Fruit fly (Drosophila melanogaster) whole organism, embryonic: Measurements from ENCODE around the gene CG12659.

Experiments
- B-H1 ChIP-seq: fragments of 200-800 bp; sonication (Bioruptor generic); IDR thresholded peaks from 3 replicates; pipeline ENCODE4 v1.3.6; 2022; ENCODE audit warnings: missing biosample characterization, missing genetic modification characterization
- CG10147 ChIP-seq: fragments of 200-800 bp; sonication (Bioruptor generic); optimal IDR thresholded peaks from 2 replicates; lab custom pipeline; 2019; ENCODE audit warnings: missing biosample characterization, mild to moderate bottlenecking, missing genetic modification characterization, moderate library complexity
- CG10274 ChIP-seq: fragments of 200-800 bp; sonication (Bioruptor generic); optimal IDR thresholded peaks from 3 replicates; lab custom pipeline; 2017; ENCODE audit warnings: missing biosample characterization, mild to moderate bottlenecking, missing genetic modification characterization
- CG11560 ChIP-seq: fragments of 200-800 bp; sonication (Bioruptor generic); IDR thresholded peaks from 3 replicates; pipeline ENCODE4 v1.3.6; 2022; ENCODE audit warnings: missing biosample characterization, missing genetic modification characterization
- CG12659 ChIP-seq: fragments of 200-800 bp; sonication (Bioruptor generic); optimal IDR thresholded peaks from 3 replicates; lab custom pipeline; 2017; ENCODE audit warnings: mild to moderate bottlenecking, missing biosample characterization, missing genetic modification reagents, missing genetic modification characterization
- CG14050 ChIP-seq: fragments of 200-800 bp; sonication (Bioruptor generic); IDR thresholded peaks from 3 replicates; pipeline ENCODE4 v1.3.6; 2022; ENCODE audit warnings: missing biosample characterization, missing genetic modification characterization
- CG14965 ChIP-seq: fragments of 200-800 bp; sonication (Bioruptor generic); optimal IDR thresholded peaks from 2 replicates; lab custom pipeline; 2016; ENCODE audit warnings: missing biosample characterization, missing genetic modification characterization, borderline replicate concordance
- CG17186 ChIP-seq: fragments of 200-800 bp; sonication (Bioruptor generic); optimal IDR thresholded peaks from 3 replicates; lab custom pipeline; 2017; ENCODE audit warnings: missing biosample characterization, missing genetic modification reagents, missing genetic modification characterization
- CG17912 ChIP-seq: fragments of 200-800 bp; sonication (Bioruptor generic); optimal IDR thresholded peaks from 2 replicates; lab custom pipeline; 2018; ENCODE audit warnings: missing biosample characterization, mild to moderate bottlenecking, missing genetic modification characterization
- CG18011 ChIP-seq: fragments of 200-800 bp; sonication (Bioruptor generic); optimal IDR thresholded peaks from 2 replicates; lab custom pipeline; 2017; ENCODE audit warnings: missing biosample characterization, missing genetic modification characterization, mild to moderate bottlenecking, moderate library complexity, missing genotype
- CG18262 ChIP-seq: fragments of 200-800 bp; optimal IDR thresholded peaks from 3 replicates; lab custom pipeline; 2019; ENCODE audit warnings: missing biosample characterization, mild to moderate bottlenecking, missing genetic modification characterization, moderate library complexity
- CG18476 ChIP-seq: fragments of 200-800 bp; sonication (Bioruptor generic); optimal IDR thresholded peaks from 2 replicates; lab custom pipeline; 2016; ENCODE audit warnings: missing biosample characterization, mild to moderate bottlenecking, missing genetic modification characterization
- CG2678 ChIP-seq: fragments of 200-800 bp; sonication (Bioruptor generic); optimal IDR thresholded peaks from 3 replicates; lab custom pipeline; 2019; ENCODE audit warnings: missing biosample characterization, mild to moderate bottlenecking, missing genetic modification characterization, moderate library complexity
- CG31441 ChIP-seq: fragments of 200-800 bp; sonication (Bioruptor generic); IDR thresholded peaks from 2 replicates; pipeline ENCODE4 v1.3.6; 2022; ENCODE audit warnings: missing biosample characterization, missing genetic modification characterization
- CG34224 ChIP-seq: fragments of 200-800 bp; sonication (Bioruptor generic); IDR thresholded peaks from 3 replicates; pipeline ENCODE4 v1.3.6; 2022; ENCODE audit warnings: missing biosample characterization, missing genetic modification characterization; ENCODE audit not compliant: partially characterized antibody
- CG6683 ChIP-seq: fragments of 200-800 bp; sonication (Bioruptor generic); optimal IDR thresholded peaks from 2 replicates; lab custom pipeline; 2017; ENCODE audit warnings: missing biosample characterization, mild to moderate bottlenecking, missing genetic modification characterization, missing genetic modification reagents
- CG9817 ChIP-seq: fragments of 200-800 bp; sonication (Bioruptor generic); optimal IDR thresholded peaks from 2 replicates; lab custom pipeline; 2018; ENCODE audit warnings: missing biosample characterization, mild to moderate bottlenecking, missing genetic modification characterization, moderate library complexity
- CG9876 ChIP-seq: fragments of 200-800 bp; sonication (Bioruptor generic); optimal IDR thresholded peaks from 2 replicates; lab custom pipeline; 2016; ENCODE audit warnings: missing biosample characterization, missing genetic modification characterization
- E2f2 ChIP-seq: fragments of 200-800 bp; sonication (Bioruptor generic); IDR thresholded peaks from 2 replicates; pipeline ENCODE4 v1.3.6; 2022; ENCODE audit warnings: missing biosample characterization, missing genetic modification characterization
- Ets97D ChIP-seq: fragments of 200-800 bp; sonication (Bioruptor generic); optimal IDR thresholded peaks from 3 replicates; lab custom pipeline; 2016; ENCODE audit warnings: missing biosample characterization, missing genetic modification characterization
- GATAe ChIP-seq: fragments of 200-800 bp; sonication (Bioruptor generic); conservative IDR thresholded peaks from 2 replicates; pipeline ENCODE4 v1.3.6; 2022; ENCODE audit warnings: missing biosample characterization, missing genetic modification characterization
- H2.0 ChIP-seq: fragments of 200-800 bp; sonication (Bioruptor generic); IDR thresholded peaks from 2 replicates; pipeline ENCODE4 v1.3.6; 2022; ENCODE audit warnings: missing biosample characterization, missing genetic modification characterization
- HLH4C ChIP-seq: fragments of 200-800 bp; sonication (Bioruptor generic); IDR thresholded peaks from 3 replicates; pipeline ENCODE4 v1.3.6; 2022; ENCODE audit warnings: missing biosample characterization, missing genetic modification characterization; ENCODE audit not compliant: partially characterized antibody
- Myb ChIP-seq: fragments of 200-800 bp; sonication (Bioruptor generic); optimal IDR thresholded peaks from 2 replicates; lab custom pipeline; 2016; ENCODE audit warnings: missing biosample characterization, missing genetic modification characterization
- NFAT ChIP-seq: fragments of 200-800 bp; sonication (Bioruptor generic); IDR thresholded peaks from 2 replicates; pipeline ENCODE4 v1.3.6; 2022; ENCODE audit warnings: missing biosample characterization, missing genetic modification characterization
- Optix ChIP-seq: fragments of 200-800 bp; sonication (Bioruptor generic); IDR thresholded peaks from 3 replicates; pipeline ENCODE4 v1.3.6; 2022; ENCODE audit warnings: missing biosample characterization, missing genetic modification characterization
- Sox100B ChIP-seq: fragments of 200-800 bp; sonication (Bioruptor generic); optimal IDR thresholded peaks from 3 replicates; lab custom pipeline; 2018; ENCODE audit warnings: missing biosample characterization, mild to moderate bottlenecking, missing genetic modification characterization
- Sox102F ChIP-seq: fragments of 200-800 bp; sonication (Bioruptor generic); optimal IDR thresholded peaks from 2 replicates; lab custom pipeline; 2018; ENCODE audit warnings: missing biosample characterization, mild to moderate bottlenecking, missing genetic modification characterization, moderate library complexity
- amos ChIP-seq: fragments of 200-800 bp; sonication (Bioruptor generic); IDR thresholded peaks from 2 replicates; pipeline ENCODE4 v1.3.6; 2022; ENCODE audit warnings: missing biosample characterization, missing genetic modification characterization; ENCODE audit not compliant: partially characterized antibody
- ase ChIP-seq: fragments of 200-800 bp; sonication (Bioruptor generic); IDR thresholded peaks from 3 replicates; pipeline ENCODE4 v1.3.6; 2022; ENCODE audit warnings: missing biosample characterization, missing genetic modification characterization
- chif ChIP-seq, 2 experiments: fragments of 200-800 bp; sonication (Bioruptor generic); optimal IDR thresholded peaks; 3 replicates each; lab custom pipeline; 2016; ENCODE audit warnings: missing biosample characterization in 2 of 2, missing genetic modification characterization in 2 of 2
- dan ChIP-seq: fragments of 200-800 bp; sonication (Bioruptor generic); IDR thresholded peaks from 2 replicates; pipeline ENCODE4 v1.3.6; 2022; ENCODE audit warnings: missing biosample characterization, missing genetic modification characterization
- dmrt11E ChIP-seq: fragments of 200-800 bp; sonication (Bioruptor generic); optimal IDR thresholded peaks from 3 replicates; lab custom pipeline; 2018; ENCODE audit warnings: missing biosample characterization, mild to moderate bottlenecking, missing genetic modification characterization, moderate library complexity
- eve ChIP-seq, 2 experiments: fragments of >200 bp; optimal IDR thresholded peaks; 2 replicates each; lab custom pipeline; 2017; ENCODE audit warnings: missing biosample characterization in 2 of 2, missing genetic modification characterization in 2 of 2
- exex ChIP-seq: fragments of 200-800 bp; sonication (Bioruptor generic); optimal IDR thresholded peaks from 4 replicates; lab custom pipeline; 2018; ENCODE audit warnings: missing biosample characterization, mild to moderate bottlenecking, missing genetic modification characterization, moderate library complexity
- fd102C ChIP-seq: fragments of 200-800 bp; sonication (Bioruptor generic); optimal IDR thresholded peaks from 2 replicates; lab custom pipeline; 2018; ENCODE audit warnings: missing biosample characterization, mild to moderate bottlenecking, missing genetic modification characterization, moderate library complexity
- fd96Cb ChIP-seq: fragments of 200-800 bp; sonication (Bioruptor generic); optimal IDR thresholded peaks from 2 replicates; lab custom pipeline; 2018; ENCODE audit warnings: missing biosample characterization, mild to moderate bottlenecking, missing genetic modification characterization, moderate library complexity
- fu2 ChIP-seq: fragments of 200-800 bp; sonication (Bioruptor generic); optimal IDR thresholded peaks from 2 replicates; lab custom pipeline; 2016; ENCODE audit warnings: missing biosample characterization, missing genetic modification characterization
- gro ChIP-seq: fragments of 200-800 bp; sonication (Bioruptor generic); optimal IDR thresholded peaks from 2 replicates; lab custom pipeline; 2016; ENCODE audit warnings: missing biosample characterization, missing genetic modification characterization
- gsb-n ChIP-seq: fragments of 200-800 bp; sonication (Bioruptor generic); optimal IDR thresholded peaks from 3 replicates; lab custom pipeline; 2018; ENCODE audit warnings: missing biosample characterization, mild to moderate bottlenecking, missing genetic modification characterization
- pfk ChIP-seq: fragments of 200-800 bp; sonication (Bioruptor generic); optimal IDR thresholded peaks from 2 replicates; lab custom pipeline; 2018; ENCODE audit warnings: missing biosample characterization, mild to moderate bottlenecking, missing genetic modification characterization, moderate library complexity
- scrt ChIP-seq: fragments of 200-800 bp; sonication (Bioruptor generic); optimal IDR thresholded peaks from 2 replicates; lab custom pipeline; 2018; ENCODE audit warnings: missing biosample characterization, mild to moderate bottlenecking, missing genetic modification characterization, moderate library complexity
- sna ChIP-seq: fragments of 200-800 bp; sonication (Bioruptor generic); IDR thresholded peaks from 2 replicates; pipeline ENCODE4 v1.3.6; 2022; ENCODE audit warnings: missing biosample characterization, missing genetic modification characterization; ENCODE audit not compliant: partially characterized antibody
- tin ChIP-seq: fragments of 200-800 bp; sonication (Bioruptor generic); optimal IDR thresholded peaks from 3 replicates; lab custom pipeline; 2016; ENCODE audit warnings: missing biosample characterization, missing genetic modification characterization
- trh ChIP-seq: fragments of 200-800 bp; sonication (Bioruptor generic); optimal IDR thresholded peaks from 2 replicates; lab custom pipeline; 2016; ENCODE audit warnings: missing biosample characterization, missing genetic modification characterization
- vfl ChIP-seq: fragments of 200-800 bp; sonication (Bioruptor generic); optimal IDR thresholded peaks from 2 replicates; lab custom pipeline; 2016; ENCODE audit warnings: missing biosample characterization, missing genetic modification characterization
- zf30C ChIP-seq: fragments of 200-800 bp; sonication (Bioruptor generic); optimal IDR thresholded peaks from 3 replicates; lab custom pipeline; 2018; ENCODE audit warnings: missing biosample characterization, mild to moderate bottlenecking, missing genetic modification characterization

The CG12659 gene

dm6 chrX:8561404-8562397 is 29.8 kb downstream of the CG12659 start (continued):
- TF ChIP-seq amos (peak; percentile 54; the same call in 1 of the 2 replicates), CG14965 (no peak), CG10147 (no peak), HLH4C (GFP tag; lab: Robert Waterston, UW) (peak; percentile 63; the same call in 1 of the 3 replicates), Optix (GFP tag; lab: Robert Waterston, UW) (no peak), eve (GFP tag; optimal IDR thresholded peaks at IDR 0.05; lab: Kevin White, UChicago) (no peak), exex (peak; percentile 51), CG18262 (no peak), CG12659 (GFP tag; lab: Kevin White, UChicago) (peak; percentile 54), sna (0 out of 2 replicates have a peak, but pooled peaks have one; percentile 20), CG6683 (GFP tag; lab: Kevin White, UChicago) (no peak), chif (GFP tag; optimal IDR thresholded peaks at IDR 0.05; lab: Kevin White, UChicago) (peak; percentile 35 to 38), CG9817 (tag; lab: Kevin White, UChicago) (no peak), Ets97D (peak; percentile 6), dan (no peak), scrt (peak; percentile 47), CG34224 (GFP tag; lab: Robert Waterston, UW) (no peak; the same call in 2 of the 3 replicates), E2f2 (no peak), CG18011 (GFP tag; lab: Kevin White, UChicago) (no peak), trh (no peak), gro (GFP tag; lab: Kevin White, UChicago) (no peak), H2.0 (GFP tag; lab: Robert Waterston, UW) (no peak), CG18476 (GFP tag; lab: Kevin White, UChicago) (peak; percentile 8), CG9876 (peak; percentile 26), gsb-n (no peak), pfk (GFP tag; lab: Kevin White, UChicago) (no peak), CG17912 (no peak), dmrt11E (tag; lab: Kevin White, UChicago) (no peak), ase (GFP tag; lab: Robert Waterston, UW) (no peak), Sox100B (GFP tag; lab: Kevin White, UChicago) (peak; percentile 23), tin (no peak), B-H1 (GFP tag; lab: Robert Waterston, UW) (no peak), fd96Cb (tag; lab: Kevin White, UChicago) (no peak), CG10274 (GFP tag; lab: Kevin White, UChicago) (no peak), Sox102F (GFP tag; lab: Kevin White, UChicago) (no peak), CG17186 (peak; percentile 19), fd102C (GFP tag; lab: Kevin White, UChicago) (no peak), GATAe (no peak), CG14050 (GFP tag; lab: Robert Waterston, UW) (no peak), CG11560 (no peak), vfl (GFP tag; lab: Kevin White, UChicago) (peak; percentile 21), fu2 (peak; percentile 4), zf30C (no peak), CG2678 (tag; lab: Kevin White, UChicago) (peak; percentile 21), CG31441 (GFP tag; lab: Robert Waterston, UW) (no peak; the same call in 1 of the 2 replicates), Myb (peak; percentile 56), NFAT (peak; percentile 26; the same call in 1 of the 2 replicates)
